Worm (Caenorhabditis elegans): ENCODE results near the gene rpc-11.

ce11 chrIV:1361616-1362228 lies 48.1 kb downstream of the rpc-11 start:
- TF ChIP-seq nhr-11 (tag; optimal IDR thresholded peaks at IDR 0.05) = no peak
- TF ChIP-seq ztf-11 (tag; optimal IDR thresholded peaks at IDR 0.05) = no peak
- TF ChIP-seq nhr-237 (tag; optimal IDR thresholded peaks at IDR 0.05) = no peak
- TF ChIP-seq ceh-82 (tag; optimal IDR thresholded peaks at IDR 0.05) = no peak
- TF ChIP-seq Y55F3AM.14 (GFP tag; optimal IDR thresholded peaks at IDR 0.05) = no peak
- TF ChIP-seq unc-62 (GFP tag; optimal IDR thresholded peaks at IDR 0.05) = no peak
- TF ChIP-seq mdl-1 (tag; optimal IDR thresholded peaks at IDR 0.05) = no peak
- TF ChIP-seq lsy-2 (tag; optimal IDR thresholded peaks at IDR 0.05) = no peak
- TF ChIP-seq gmeb-1 (tag; optimal IDR thresholded peaks at IDR 0.05) = no peak

All from whole organism, L2 larva.